Fruit fly (Drosophila melanogaster): ENCODE results near the gene CLIP-190.
A peak's percentile ranks its signal among the peaks of the same experiment; 100 is the strongest.

The CLIP-190 gene

DNA sequence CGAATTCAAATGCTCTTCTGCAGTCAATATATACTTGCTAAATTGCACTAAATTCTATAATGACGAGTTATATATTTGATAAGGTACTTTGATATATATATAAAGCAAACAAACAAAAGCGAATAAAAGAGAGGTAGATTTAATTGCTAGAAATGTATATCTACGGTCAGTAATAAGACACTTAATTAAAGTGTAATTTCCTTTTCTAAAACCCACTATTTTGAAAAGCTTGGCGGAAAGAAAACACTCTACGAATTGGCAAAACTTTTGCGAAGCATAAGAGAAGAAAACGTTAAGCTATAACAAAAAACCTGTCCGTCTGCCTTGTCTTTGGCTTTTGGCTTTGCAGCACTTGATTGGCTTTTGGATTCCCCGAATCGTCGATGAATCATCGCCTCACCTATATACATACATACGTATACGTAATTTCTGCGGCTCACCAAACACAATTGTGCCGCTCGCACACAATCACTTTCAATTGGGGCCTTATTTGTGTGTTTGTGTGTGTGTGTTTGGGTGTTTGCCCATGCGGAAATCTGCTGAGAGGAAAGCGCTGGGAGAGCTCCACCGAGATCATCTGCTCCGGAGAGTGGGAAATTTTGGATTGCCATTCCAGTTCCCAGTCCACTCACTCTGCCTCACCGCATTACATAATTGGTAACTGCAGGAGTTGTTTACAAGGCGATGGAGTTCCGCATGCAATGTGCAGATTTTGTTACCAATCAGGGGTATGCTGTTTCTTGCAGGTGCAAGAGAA, 46.3 kb downstream of the CLIP-190 start:
- TF ChIP-seq CG10348 (GFP tag; IDR thresholded peaks at IDR 0.05), result no peak
- TF ChIP-seq CG12605 (GFP tag; IDR thresholded peaks at IDR 0.05), result no peak
- peak; percentile 32 for TF ChIP-seq D1 (tag; optimal IDR thresholded peaks at IDR 0.05)
- no peak for TF ChIP-seq CG13204 (GFP tag; optimal IDR thresholded peaks at IDR 0.05)
- peak; percentile 44 for TF ChIP-seq CG34367 (tag; optimal IDR thresholded peaks at IDR 0.05)
- TF ChIP-seq CG15710 (tag; optimal IDR thresholded peaks at IDR 0.05), result peak; percentile 75
- TF ChIP-seq fd96Ca (GFP tag; IDR thresholded peaks at IDR 0.05), result 0 out of 3 replicates have a peak, but pooled peaks have one; percentile 44
- peak; percentile 37 for TF ChIP-seq EcR (GFP tag; optimal IDR thresholded peaks at IDR 0.05)

DNA sequence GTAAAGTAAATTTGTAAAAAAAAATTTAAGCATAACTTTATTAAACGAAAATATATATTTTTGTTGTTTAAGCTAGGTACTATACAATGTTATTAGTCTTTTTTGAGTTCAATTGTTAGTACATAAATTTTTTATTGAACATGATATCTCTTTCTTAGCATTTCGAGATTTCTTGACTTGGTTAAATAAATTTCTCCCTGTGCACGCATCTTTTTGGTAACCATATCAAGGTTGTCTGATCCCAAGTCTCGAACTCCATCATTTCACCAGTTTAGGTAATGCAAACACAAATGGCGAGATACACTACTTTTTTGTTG, 46.8 kb downstream of the CLIP-190 start:
- TF ChIP-seq D1 (tag; optimal IDR thresholded peaks at IDR 0.05) (no peak), CG4496 (GFP tag; IDR thresholded peaks at IDR 0.05) (peak; percentile 74), rn (GFP tag; IDR thresholded peaks at IDR 0.05) (no peak), CG12605 (GFP tag; IDR thresholded peaks at IDR 0.05) (no peak), CG15710 (tag; optimal IDR thresholded peaks at IDR 0.05) (no peak), CG9948 (tag; optimal IDR thresholded peaks at IDR 0.05) (peak; percentile 43), gl (tag; optimal IDR thresholded peaks at IDR 0.05) (no peak), Pif1B (GFP tag; optimal IDR thresholded peaks at IDR 0.05) (peak; percentile 67), CG34367 (tag; optimal IDR thresholded peaks at IDR 0.05) (no peak), CG8301 (tag; optimal IDR thresholded peaks at IDR 0.05) (peak; percentile 48), CG13204 (GFP tag; optimal IDR thresholded peaks at IDR 0.05) (no peak), CG32121 (GFP tag; IDR thresholded peaks at IDR 0.05) (peak; percentile 83), CG10348 (GFP tag; IDR thresholded peaks at IDR 0.05) (no peak), Pif1A (GFP tag; optimal IDR thresholded peaks at IDR 0.05) (peak; percentile 68), EcR (GFP tag; optimal IDR thresholded peaks at IDR 0.05) (no peak), CG8159 (tag; optimal IDR thresholded peaks at IDR 0.05) (peak; percentile 59), CG17806 (tag; optimal IDR thresholded peaks at IDR 0.05) (no peak), CG14655 (GFP tag; optimal IDR thresholded peaks at IDR 0.05) (peak; percentile 66), Ets98B (GFP tag; IDR thresholded peaks at IDR 0.05) (peak; percentile 40; the same call in 1 of the 2 replicates), Snoo (tag; optimal IDR thresholded peaks at IDR 0.05) (peak; percentile 55), fd96Ca (GFP tag; IDR thresholded peaks at IDR 0.05) (no peak)

DNA sequence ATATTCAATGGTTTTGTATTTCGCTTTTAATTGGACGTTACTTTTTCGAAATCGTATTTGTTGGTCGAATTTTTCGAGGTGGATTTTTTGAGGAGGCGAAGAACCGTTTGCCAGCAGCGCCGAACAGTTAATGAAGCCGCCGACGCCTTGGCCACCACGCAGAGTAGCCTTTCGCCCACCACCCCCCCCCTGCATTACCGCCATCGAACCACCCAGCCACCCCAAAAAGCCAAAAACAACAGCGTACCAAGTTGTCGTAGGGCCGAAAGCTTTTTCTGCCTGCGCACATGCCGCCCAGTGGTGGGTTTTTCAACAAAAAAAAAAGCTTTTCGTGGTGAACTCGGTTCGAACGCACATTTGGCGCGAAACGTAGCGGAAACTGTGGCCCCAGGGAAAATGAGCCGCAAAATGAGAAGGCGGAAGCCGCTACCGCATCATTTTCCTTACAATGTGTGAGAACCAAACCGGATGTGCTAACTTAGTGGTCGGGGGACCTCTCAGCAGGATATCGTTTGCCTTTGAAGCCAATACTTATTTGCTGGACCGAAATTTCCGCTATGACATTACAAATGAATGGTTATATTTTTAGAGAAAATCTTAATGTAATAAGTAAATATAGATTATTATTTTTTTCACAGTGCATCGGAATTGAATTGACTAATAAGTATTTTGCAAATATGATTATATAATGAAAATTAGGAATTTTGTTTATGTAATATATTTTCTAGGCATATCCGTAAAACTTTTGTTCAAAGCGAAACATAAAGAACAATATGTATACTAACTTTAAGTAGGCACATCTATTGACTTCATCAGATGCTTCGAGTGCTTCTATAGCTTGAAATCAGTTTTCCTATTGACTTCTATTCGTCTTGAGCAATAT, 48.8 kb downstream of the CLIP-190 start, which contains the start of the genes Dif and CG5043:
Gene Dif, minus strand, starts transcription at position 132 of the 883 bp plus-strand sequence.
Gene CG5043, plus strand, starts transcription at position 833 of the 883 bp plus-strand sequence.
- TF ChIP-seq fd96Ca (GFP tag; IDR thresholded peaks at IDR 0.05) (no peak), Ets98B (GFP tag; IDR thresholded peaks at IDR 0.05) (peak; percentile 36; the same call in 1 of the 2 replicates), CG34367 (tag; optimal IDR thresholded peaks at IDR 0.05) (no peak), Pif1B (GFP tag; optimal IDR thresholded peaks at IDR 0.05) (no peak), D1 (tag; optimal IDR thresholded peaks at IDR 0.05) (no peak), CG10348 (GFP tag; IDR thresholded peaks at IDR 0.05) (no peak), CG17806 (tag; optimal IDR thresholded peaks at IDR 0.05) (no peak), CG9948 (tag; optimal IDR thresholded peaks at IDR 0.05) (no peak), rn (GFP tag; IDR thresholded peaks at IDR 0.05) (no peak), CG12605 (GFP tag; IDR thresholded peaks at IDR 0.05) (no peak), Pif1A (GFP tag; optimal IDR thresholded peaks at IDR 0.05) (no peak), CG8301 (tag; optimal IDR thresholded peaks at IDR 0.05) (no peak), CG14655 (GFP tag; optimal IDR thresholded peaks at IDR 0.05) (no peak), CG4496 (GFP tag; IDR thresholded peaks at IDR 0.05) (peak; percentile 46; the same call in 1 of the 3 replicates), gl (tag; optimal IDR thresholded peaks at IDR 0.05) (no peak), CG8159 (tag; optimal IDR thresholded peaks at IDR 0.05) (no peak)

DNA sequence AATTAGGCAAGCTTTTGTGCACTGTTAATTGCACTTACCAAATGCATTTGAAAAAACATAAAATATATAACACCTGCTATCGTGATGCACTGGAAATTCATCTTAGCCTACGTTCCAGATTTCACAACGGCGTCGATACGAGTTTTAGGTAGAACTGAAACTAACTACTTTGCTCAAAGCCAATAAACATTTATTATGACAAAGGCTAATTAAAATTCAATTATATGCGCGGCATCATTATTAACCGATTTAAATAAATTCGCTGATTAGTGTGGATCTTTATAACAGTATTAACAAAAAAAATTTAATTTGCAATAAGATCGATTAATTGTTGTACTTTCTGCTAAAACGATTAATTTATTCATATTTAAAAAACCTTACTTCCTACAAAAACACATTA, 52.0 kb downstream of the CLIP-190 start, which contains the start of gene CG33928:
Gene CG33928, minus strand, starts transcription at position 101 of the 400 bp plus-strand sequence.
- no peak for TF ChIP-seq CG14655 (GFP tag; optimal IDR thresholded peaks at IDR 0.05)
- no peak for TF ChIP-seq gl (tag; optimal IDR thresholded peaks at IDR 0.05)
- TF ChIP-seq rn (GFP tag; IDR thresholded peaks at IDR 0.05), result no peak
- TF ChIP-seq CG34367 (tag; optimal IDR thresholded peaks at IDR 0.05), result no peak
- no peak for TF ChIP-seq Snoo (tag; optimal IDR thresholded peaks at IDR 0.05)
- no peak for TF ChIP-seq EcR (GFP tag; optimal IDR thresholded peaks at IDR 0.05)
- TF ChIP-seq Ets98B (GFP tag; IDR thresholded peaks at IDR 0.05), result no peak
- TF ChIP-seq CG13204 (GFP tag; optimal IDR thresholded peaks at IDR 0.05), result no peak
- TF ChIP-seq CG4496 (GFP tag; IDR thresholded peaks at IDR 0.05), result no peak
- TF ChIP-seq Pif1B (GFP tag; optimal IDR thresholded peaks at IDR 0.05), result no peak

DNA sequence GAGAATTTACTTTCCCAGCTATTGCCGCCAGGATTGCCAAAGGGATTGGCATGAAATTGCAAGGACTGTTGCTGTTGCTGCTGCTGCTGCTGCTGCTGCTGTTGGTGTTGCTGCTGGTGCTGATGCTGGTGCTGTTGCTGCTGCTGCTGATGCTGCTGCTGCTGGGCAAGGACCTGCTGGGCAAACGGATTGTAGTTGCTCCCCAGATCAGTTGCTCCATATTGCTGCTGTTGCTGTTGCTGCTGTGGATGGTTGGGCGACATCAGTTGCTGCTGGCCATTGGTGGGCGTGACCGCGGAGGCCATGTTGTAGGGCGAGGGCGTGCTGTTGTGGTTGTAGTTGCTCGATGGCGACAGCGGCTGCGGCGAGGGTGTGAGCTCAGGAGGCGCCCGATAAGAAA, 53.1 kb downstream of the CLIP-190 start:
- TF ChIP-seq CG13204 (GFP tag; optimal IDR thresholded peaks at IDR 0.05) (no peak), CG15710 (tag; optimal IDR thresholded peaks at IDR 0.05) (no peak), fd96Ca (GFP tag; IDR thresholded peaks at IDR 0.05) (no peak), CG4496 (GFP tag; IDR thresholded peaks at IDR 0.05) (no peak), D1 (tag; optimal IDR thresholded peaks at IDR 0.05) (no peak), CG34367 (tag; optimal IDR thresholded peaks at IDR 0.05) (no peak), Snoo (tag; optimal IDR thresholded peaks at IDR 0.05) (no peak), Ets98B (GFP tag; IDR thresholded peaks at IDR 0.05) (no peak), CG32121 (GFP tag; IDR thresholded peaks at IDR 0.05) (no peak), CG12605 (GFP tag; IDR thresholded peaks at IDR 0.05) (no peak), CG8159 (tag; optimal IDR thresholded peaks at IDR 0.05) (no peak), CG10348 (GFP tag; IDR thresholded peaks at IDR 0.05) (no peak), CG14655 (GFP tag; optimal IDR thresholded peaks at IDR 0.05) (no peak), CG9948 (tag; optimal IDR thresholded peaks at IDR 0.05) (no peak), gl (tag; optimal IDR thresholded peaks at IDR 0.05) (no peak), EcR (GFP tag; optimal IDR thresholded peaks at IDR 0.05) (no peak), Pif1A (GFP tag; optimal IDR thresholded peaks at IDR 0.05) (no peak), CG8301 (tag; optimal IDR thresholded peaks at IDR 0.05) (no peak), Pif1B (GFP tag; optimal IDR thresholded peaks at IDR 0.05) (no peak), rn (GFP tag; IDR thresholded peaks at IDR 0.05) (no peak)

Measured in whole organism, pupa.